Fruit fly (Drosophila melanogaster) whole organism, embryonic: ENCODE data around the gene CG45078.

Experiments used
- CG11085 ChIP-seq: fragments of 200-800 bp; sonication (Bioruptor generic); IDR thresholded peaks from 2 replicates; pipeline ENCODE4 v1.3.6; 2022; ENCODE audit warnings: missing biosample characterization, missing genetic modification characterization
- CG11093 ChIP-seq: fragments of 200-800 bp; sonication (Bioruptor generic); IDR thresholded peaks from 3 replicates; pipeline ENCODE4 v1.3.6; 2022; ENCODE audit warnings: missing biosample characterization, missing genetic modification characterization
- CG12155 ChIP-seq: fragments of 200-800 bp; sonication (Bioruptor generic); optimal IDR thresholded peaks from 3 replicates; lab custom pipeline; 2016; ENCODE audit warnings: missing biosample characterization, missing genetic modification characterization
- CG1233 ChIP-seq: fragments of 200-800 bp; sonication (Bioruptor generic); optimal IDR thresholded peaks from 4 replicates; lab custom pipeline; 2018; ENCODE audit warnings: missing biosample characterization, mild to moderate bottlenecking, missing genetic modification characterization
- CG12659 ChIP-seq: fragments of 200-800 bp; sonication (Bioruptor generic); optimal IDR thresholded peaks from 3 replicates; lab custom pipeline; 2017; ENCODE audit warnings: mild to moderate bottlenecking, missing biosample characterization, missing genetic modification reagents, missing genetic modification characterization
- CG14050 ChIP-seq: fragments of 200-800 bp; sonication (Bioruptor generic); IDR thresholded peaks from 3 replicates; pipeline ENCODE4 v1.3.6; 2022; ENCODE audit warnings: missing biosample characterization, missing genetic modification characterization
- CG14710 ChIP-seq: fragments of 200-800 bp; sonication (Bioruptor generic); optimal IDR thresholded peaks from 3 replicates; lab custom pipeline; 2019; ENCODE audit warnings: missing biosample characterization, mild to moderate bottlenecking, missing genetic modification characterization, moderate library complexity
- CG15269 ChIP-seq: fragments of 200-800 bp; sonication (Bioruptor generic); optimal IDR thresholded peaks from 2 replicates; lab custom pipeline; 2018; ENCODE audit warnings: missing biosample characterization, mild to moderate bottlenecking, missing genetic modification characterization, moderate library complexity
- CG15479 ChIP-seq: fragments of 200-800 bp; sonication (Bioruptor generic); optimal IDR thresholded peaks from 3 replicates; lab custom pipeline; 2019; ENCODE audit warnings: missing biosample characterization, mild to moderate bottlenecking, missing genetic modification characterization, moderate library complexity
- CG1647 ChIP-seq: fragments of 200-800 bp; sonication (Bioruptor generic); optimal IDR thresholded peaks from 3 replicates; lab custom pipeline; 2016; ENCODE audit warnings: missing biosample characterization, missing genetic modification characterization
- CG17359 ChIP-seq: fragments of 200-800 bp; sonication (Bioruptor generic); optimal IDR thresholded peaks from 3 replicates; lab custom pipeline; 2018; ENCODE audit warnings: missing biosample characterization, mild to moderate bottlenecking, missing genetic modification characterization, moderate library complexity
- CG2712 ChIP-seq: fragments of 200-800 bp; optimal IDR thresholded peaks from 3 replicates; lab custom pipeline; 2019; ENCODE audit warnings: missing biosample characterization, mild to moderate bottlenecking, missing genetic modification characterization, moderate library complexity
- CG3065 ChIP-seq: fragments of 200-800 bp; sonication (Bioruptor generic); optimal IDR thresholded peaks from 2 replicates; lab custom pipeline; 2016; ENCODE audit warnings: missing biosample characterization, missing genetic modification characterization
- CG33213 ChIP-seq: fragments of 200-800 bp; sonication (Bioruptor generic); optimal IDR thresholded peaks from 3 replicates; lab custom pipeline; 2016; ENCODE audit warnings: missing biosample characterization, missing genetic modification characterization
- CG3726 ChIP-seq: fragments of 200-800 bp; sonication (Bioruptor generic); IDR thresholded peaks from 3 replicates; pipeline ENCODE4, ENCODE4 v1.3.6; 2022; ENCODE audit warnings: missing biosample characterization, missing genetic modification characterization
- CG43689 ChIP-seq: fragments of 200-800 bp; sonication (Bioruptor generic); IDR thresholded peaks from 2 replicates; pipeline ENCODE4 v1.3.6; 2022; ENCODE audit warnings: missing biosample characterization, missing genetic modification characterization
- CG4404 ChIP-seq: fragments of 200-800 bp; sonication (Bioruptor generic); IDR thresholded peaks from 2 replicates; pipeline ENCODE4 v1.3.6; 2022; ENCODE audit warnings: missing biosample characterization, missing genetic modification characterization
- CG4617 ChIP-seq: fragments of 200-800 bp; sonication (Bioruptor generic); optimal IDR thresholded peaks from 3 replicates; lab custom pipeline; 2016; ENCODE audit warnings: missing biosample characterization, missing genetic modification characterization, borderline replicate concordance
- CG4707 ChIP-seq: fragments of 200-800 bp; sonication (Bioruptor generic); optimal IDR thresholded peaks from 2 replicates; lab custom pipeline; 2018; ENCODE audit warnings: missing biosample characterization, mild to moderate bottlenecking, missing genetic modification characterization, moderate library complexity
- CG7928 ChIP-seq: fragments of 200-800 bp; sonication (Bioruptor generic); optimal IDR thresholded peaks from 2 replicates; lab custom pipeline; 2017; ENCODE audit warnings: missing biosample characterization, mild to moderate bottlenecking, missing genetic modification characterization
- CTCF ChIP-seq: fragments of 200-800 bp; sonication (Bioruptor generic); optimal IDR thresholded peaks from 2 replicates; lab custom pipeline; 2017; ENCODE audit warnings: missing biosample characterization, mild to moderate bottlenecking, missing genetic modification characterization, moderate library complexity
- D19A ChIP-seq: fragments of 200-800 bp; optimal IDR thresholded peaks from 3 replicates; lab custom pipeline; 2019; ENCODE audit warnings: missing biosample characterization, mild to moderate bottlenecking, missing genetic modification characterization, moderate library complexity
- Dbx ChIP-seq: fragments of 200-800 bp; sonication (Bioruptor generic); IDR thresholded peaks from 3 replicates; pipeline ENCODE4 v1.3.6; 2022; ENCODE audit warnings: missing biosample characterization, missing genetic modification characterization
- Deaf1 ChIP-seq: fragments of 200-800 bp; optimal IDR thresholded peaks from 3 replicates; lab custom pipeline; 2019; ENCODE audit warnings: missing biosample characterization, mild to moderate bottlenecking, missing genetic modification characterization, moderate library complexity
- Dp ChIP-seq: fragments of 200-800 bp; sonication (Bioruptor generic); optimal IDR thresholded peaks from 2 replicates; lab custom pipeline; 2018; ENCODE audit warnings: missing biosample characterization, mild to moderate bottlenecking, missing genetic modification characterization, moderate library complexity
- Elba2 ChIP-seq: fragments of 200-800 bp; sonication (Bioruptor generic); optimal IDR thresholded peaks from 3 replicates; lab custom pipeline; 2016; ENCODE audit warnings: missing biosample characterization, missing genetic modification characterization
- Ets65A ChIP-seq: fragments of 200-800 bp; sonication (Bioruptor generic); peaks from one replicate; lab custom pipeline; 2016; ENCODE audit warnings: missing biosample characterization, missing genetic modification characterization
- GATAe ChIP-seq: fragments of 200-800 bp; sonication (Bioruptor generic); conservative IDR thresholded peaks from 2 replicates; pipeline ENCODE4 v1.3.6; 2022; ENCODE audit warnings: missing biosample characterization, missing genetic modification characterization
- Gug ChIP-seq: fragments of 200-800 bp; sonication (Bioruptor generic); IDR thresholded peaks from 4 replicates; pipeline ENCODE4 v1.3.6; 2022; ENCODE audit warnings: missing biosample characterization, missing genetic modification characterization
- Lpt ChIP-seq: fragments of >200 bp; optimal IDR thresholded peaks from 2 replicates; lab custom pipeline; 2018; ENCODE audit warnings: missing biosample characterization, missing genetic modification characterization
- MBD-R2 ChIP-seq: fragments of 200-800 bp; sonication (Bioruptor generic); IDR thresholded peaks from 2 replicates; pipeline ENCODE4 v1.3.6; 2022; ENCODE audit warnings: missing biosample characterization, missing genetic modification characterization
- Nf-YC ChIP-seq: fragments of 200-800 bp; optimal IDR thresholded peaks from 3 replicates; lab custom pipeline; 2019; ENCODE audit warnings: missing biosample characterization, mild to moderate bottlenecking, missing genetic modification characterization, moderate library complexity
- Oli ChIP-seq: fragments of 200-800 bp; sonication (Bioruptor generic); optimal IDR thresholded peaks from 2 replicates; lab custom pipeline; 2018; ENCODE audit warnings: missing biosample characterization, mild to moderate bottlenecking, missing genetic modification characterization, moderate library complexity
- Scr ChIP-seq: fragments of 200-800 bp; sonication (Bioruptor generic); IDR thresholded peaks from 2 replicates; pipeline ENCODE4 v1.3.6; 2022; ENCODE audit warnings: missing biosample characterization, missing genetic modification characterization; ENCODE audit not compliant: partially characterized antibody
- Sin3A ChIP-seq: fragments of >200 bp; optimal IDR thresholded peaks from 2 replicates; lab custom pipeline; 2018
- Sry-δ ChIP-seq: fragments of 200-800 bp; sonication (Bioruptor generic); optimal IDR thresholded peaks from 2 replicates; lab custom pipeline; 2016; ENCODE audit warnings: missing biosample characterization, missing genetic modification characterization
- al ChIP-seq: fragments of 200-800 bp; sonication (Bioruptor generic); IDR thresholded peaks from 2 replicates; pipeline ENCODE4 v1.3.6; 2022; ENCODE audit warnings: missing biosample characterization, missing genetic modification characterization
- ara ChIP-seq: fragments of 200-800 bp; sonication (Bioruptor generic); IDR thresholded peaks from 2 replicates; pipeline ENCODE4 v1.3.6; 2022; ENCODE audit warnings: missing biosample characterization, missing genetic modification characterization
- bsh ChIP-seq, 2 experiments: fragments of 200-800 bp; sonication (Bioruptor generic); optimal IDR thresholded peaks; 2 replicates each; lab custom pipeline; 2017 to 2018; ENCODE audit warnings: mild to moderate bottlenecking in 2 of 2, missing biosample characterization in 2 of 2, missing genetic modification characterization in 2 of 2, moderate library complexity in 1 of 2
- chn ChIP-seq: fragments of 200-800 bp; sonication (Bioruptor generic); optimal IDR thresholded peaks from 2 replicates; lab custom pipeline; 2016; ENCODE audit warnings: missing biosample characterization, missing genetic modification characterization
- corto ChIP-seq: fragments of 200-800 bp; sonication (Bioruptor generic); optimal IDR thresholded peaks from 2 replicates; lab custom pipeline; 2016; ENCODE audit warnings: missing biosample characterization, mild to moderate bottlenecking, missing genetic modification characterization, moderate library complexity
- dati ChIP-seq: fragments of 200-800 bp; sonication (Bioruptor generic); IDR thresholded peaks from 2 replicates; pipeline ENCODE4 v1.3.6; 2022; ENCODE audit warnings: missing biosample characterization, missing genetic modification characterization
- emc ChIP-seq: fragments of 200-800 bp; sonication (Bioruptor generic); optimal IDR thresholded peaks from 2 replicates; lab custom pipeline; 2016; ENCODE audit warnings: missing biosample characterization, missing genetic modification characterization
- ewg ChIP-seq: fragments of 200-800 bp; sonication (Bioruptor generic); optimal IDR thresholded peaks from 3 replicates; lab custom pipeline; 2017; ENCODE audit warnings: mild to moderate bottlenecking, missing biosample characterization, missing genetic modification reagents, missing genetic modification characterization
- grau ChIP-seq: fragments of 200-800 bp; optimal IDR thresholded peaks from 3 replicates; lab custom pipeline; 2019; ENCODE audit warnings: missing biosample characterization, mild to moderate bottlenecking, missing genetic modification characterization, moderate library complexity
- gsb-n ChIP-seq: fragments of 200-800 bp; sonication (Bioruptor generic); optimal IDR thresholded peaks from 3 replicates; lab custom pipeline; 2018; ENCODE audit warnings: missing biosample characterization, mild to moderate bottlenecking, missing genetic modification characterization
- h ChIP-seq: fragments of >200 bp; optimal IDR thresholded peaks from 2 replicates; lab custom pipeline; 2017
- insv ChIP-seq, 2 experiments: fragments of 200-800 bp; sonication (Bioruptor generic); optimal IDR thresholded peaks; 3 replicates each; lab custom pipeline; 2016 to 2018; ENCODE audit warnings: missing biosample characterization in 2 of 2, missing genetic modification characterization in 2 of 2
- lov ChIP-seq, 2 experiments: fragments of 200-800 bp in 1 of 2; fragments of >200 bp in 1 of 2; sonication (Bioruptor generic) in 1 of 2; IDR thresholded peaks in 1 of 2; optimal IDR thresholded peaks in 1 of 2; 2 replicates in 1 of 2; 3 replicates in 1 of 2; pipeline versions ENCODE4 v1.3.6 to Lab custom; 2017 to 2022; ENCODE audit warnings: missing biosample characterization in 1 of 2, missing genetic modification characterization in 1 of 2
- pb ChIP-seq: fragments of 200-800 bp; sonication (Bioruptor generic); optimal IDR thresholded peaks from 3 replicates; lab custom pipeline; 2016; ENCODE audit warnings: missing biosample characterization, missing genetic modification characterization
- sob ChIP-seq: fragments of 200-800 bp; sonication (Bioruptor generic); IDR thresholded peaks from 2 replicates; pipeline ENCODE4 v1.3.6; 2022; ENCODE audit warnings: missing biosample characterization, missing genetic modification characterization
- trem ChIP-seq: fragments of 200-800 bp; optimal IDR thresholded peaks from 3 replicates; lab custom pipeline; 2019; ENCODE audit warnings: missing biosample characterization, mild to moderate bottlenecking, missing genetic modification characterization, moderate library complexity
- vvl ChIP-seq: fragments of 200-800 bp; sonication (Bioruptor generic); IDR thresholded peaks from 2 replicates; pipeline ENCODE4 v1.3.6; 2022; ENCODE audit warnings: missing biosample characterization, missing genetic modification characterization

CG45078 gene

dm6 chr3R:10788186-10788585 lies 11.0 kb upstream of the CG45078 start, which contains the start of the genes Art1 and Mcm5 (continued):
- TF ChIP-seq CTCF (GFP tag; lab: Kevin White, UChicago) (peak; percentile 39), Ets65A (peak; percentile 90), pb (GFP tag; lab: Kevin White, UChicago) (no peak), lov (optimal IDR thresholded peaks at IDR 0.05; lab: Kevin White, UChicago) (no peak), lov (GFP tag; IDR thresholded peaks at IDR 0.05; lab: Robert Waterston, UW) (no peak), Sin3A (lab: Kevin White, UChicago) (peak; percentile 99), CG2712 (tag; lab: Kevin White, UChicago) (peak; percentile 40), D19A (tag; lab: Kevin White, UChicago) (no peak), CG4707 (no peak), Nf-YC (tag; lab: Kevin White, UChicago) (no peak), CG43689 (GFP tag; lab: Robert Waterston, UW) (no peak), Dp (peak; percentile 77), CG33213 (GFP tag; lab: Kevin White, UChicago) (peak; percentile 25), CG15269 (tag; lab: Kevin White, UChicago) (no peak), CG11085 (no peak), GATAe (GFP tag; lab: Robert Waterston, UW) (no peak), CG1647 (GFP tag; lab: Kevin White, UChicago) (no peak), CG14710 (tag; lab: Kevin White, UChicago) (peak; percentile 83), insv (GFP tag; optimal IDR thresholded peaks at IDR 0.05; lab: Kevin White, UChicago) (peak in 1 of 2 experiments; percentile 40), CG3065 (GFP tag; lab: Kevin White, UChicago) (no peak), grau (peak; percentile 48), CG14050 (GFP tag; lab: Robert Waterston, UW) (no peak), corto (GFP tag; lab: Kevin White, UChicago) (no peak), bsh (GFP tag; optimal IDR thresholded peaks at IDR 0.05; lab: Kevin White, UChicago) (no peak), CG12659 (peak; percentile 78), CG1233 (GFP tag; lab: Kevin White, UChicago) (peak; percentile 18), Oli (tag; lab: Kevin White, UChicago) (no peak), emc (GFP tag; lab: Kevin White, UChicago) (no peak), CG17359 (tag; lab: Kevin White, UChicago) (no peak), CG11093 (GFP tag; lab: Robert Waterston, UW) (no peak), CG12155 (GFP tag; lab: Kevin White, UChicago) (peak; percentile 61), sob (GFP tag; lab: Robert Waterston, UW) (peak; percentile 70), chn (GFP tag; lab: Kevin White, UChicago) (peak; percentile 53), dati (GFP tag; lab: Robert Waterston, UW) (no peak), Lpt (no peak), CG7928 (no peak), CG4617 (GFP tag; lab: Kevin White, UChicago) (peak; percentile 62), vvl (GFP tag; lab: Robert Waterston, UW) (no peak), Scr (peak; percentile 97), al (0 out of 2 replicates have a peak, but pooled peaks have one; percentile 31), Elba2 (GFP tag; lab: Kevin White, UChicago) (no peak), CG15479 (GFP tag; lab: Kevin White, UChicago) (no peak), Dbx (peak; percentile 55; the same call in 1 of the 3 replicates), Gug (GFP tag; lab: Robert Waterston, UW) (peak; percentile 16; the same call in 1 of the 4 replicates), h (no peak), CG4404 (no peak; the same call in 1 of the 2 replicates), ara (GFP tag; lab: Robert Waterston, UW) (no peak), MBD-R2 (GFP tag; lab: Robert Waterston, UW) (peak; percentile 72), Deaf1 (tag; lab: Kevin White, UChicago) (no peak), CG3726 (GFP tag; lab: Robert Waterston, UW) (no peak), gsb-n (no peak), Sry-δ (GFP tag; lab: Kevin White, UChicago) (peak; percentile 97), trem (tag; lab: Kevin White, UChicago) (peak; percentile 77), ewg (GFP tag; lab: Kevin White, UChicago) (no peak)
